Comparison of ENCODE assay signal across 6 worm cellular contexts in the genomic region with DNA sequence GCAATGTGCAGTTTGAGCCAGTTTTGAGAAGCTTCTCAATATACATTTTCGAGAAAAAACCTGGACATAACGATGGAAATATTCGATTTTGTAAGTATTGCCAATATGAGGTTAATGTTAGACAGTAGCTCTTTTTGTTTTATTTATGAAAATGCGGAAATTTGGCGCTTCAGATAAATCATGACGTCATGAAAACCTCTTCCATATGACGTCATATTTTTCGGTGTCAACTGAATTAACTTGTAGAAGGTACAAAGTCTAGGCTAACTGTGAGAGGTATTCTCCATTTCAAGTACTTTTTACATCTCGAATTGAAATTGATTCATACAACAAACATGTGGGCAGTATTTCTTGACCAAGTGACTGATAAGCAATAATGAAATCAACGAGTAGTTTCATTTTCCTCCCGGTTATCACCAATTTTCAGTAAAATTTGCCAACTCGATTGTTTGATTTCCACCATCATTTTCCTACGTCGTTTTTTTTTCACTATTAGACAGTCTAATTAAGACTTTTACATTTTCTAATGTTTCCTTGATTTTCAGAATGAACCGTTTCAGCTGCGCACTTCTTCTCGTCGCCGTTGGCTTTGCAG.
TF ChIP-seq lines count a peak whose summit lies in the region.

A gene (plus strand): TSS at position 546 of the 595 bp plus-strand sequence.

TF ChIP-seq in whole organism, L1 larva, 84 proteins besides CTCF, POLR2A, EP300 and RAD21 (continues in another document):
- TF ChIP-seq mab-9 (GFP tag; IDR thresholded peaks at IDR 0.05; lab: Robert Waterston, UW): no peak
- no peak for TF ChIP-seq unc-62 (GFP tag; optimal IDR thresholded peaks at IDR 0.05; lab: Kevin White, UChicago)
- no peak for TF ChIP-seq lin-14 (GFP tag; optimal IDR thresholded peaks at IDR 0.05; lab: Kevin White, UChicago)
- no peak for TF ChIP-seq pag-3 (tag; optimal IDR thresholded peaks at IDR 0.05; lab: Kevin White, UChicago; ENCODE audit: borderline replicate concordance, insufficient read depth)
- peak in 1 of 2 experiments; percentile 5 for TF ChIP-seq lin-35 (GFP tag; optimal IDR thresholded peaks at IDR 0.05; lab: Kevin White, UChicago)
- no peak for TF ChIP-seq C34B4.2 (tag; optimal IDR thresholded peaks at IDR 0.05; lab: Kevin White, UChicago)
- TF ChIP-seq elt-2 (tag; optimal IDR thresholded peaks at IDR 0.05; lab: Kevin White, UChicago): peak; percentile 30
- TF ChIP-seq efl-1 (optimal IDR thresholded peaks at IDR 0.05; lab: Kevin White, UChicago): no peak
- TF ChIP-seq efl-1 (GFP tag; optimal IDR thresholded peaks at IDR 0.05 in 1 of 2; lab: Kevin White, UChicago): peak in 1 of 2 experiments; percentile 14
- no peak for TF ChIP-seq ceh-82 (tag; optimal IDR thresholded peaks at IDR 0.05; lab: Kevin White, UChicago)
- TF ChIP-seq nhr-71 (tag; optimal IDR thresholded peaks at IDR 0.05; lab: Kevin White, UChicago): no peak
- no peak for TF ChIP-seq unc-30 (tag; optimal IDR thresholded peaks at IDR 0.05; lab: Kevin White, UChicago)
- no peak for TF ChIP-seq nhr-90 (tag; optimal IDR thresholded peaks at IDR 0.05; lab: Kevin White, UChicago; ENCODE audit: poor library complexity)
- TF ChIP-seq pax-3 (tag; optimal IDR thresholded peaks at IDR 0.05; lab: Kevin White, UChicago): no peak

TF ChIP-seq in whole organism, L2 larva, 48 proteins besides CTCF, POLR2A, EP300 and RAD21:
- TF ChIP-seq fos-1 (tag; optimal IDR thresholded peaks at IDR 0.05; lab: Kevin White, UChicago) (peak; percentile 87), unc-39 (tag; optimal IDR thresholded peaks at IDR 0.05; lab: Kevin White, UChicago) (no peak)

TF ChIP-seq in whole organism, L3 larva, 47 proteins besides CTCF, POLR2A, EP300 and RAD21:
- TF ChIP-seq ZK546.5 (tag; optimal IDR thresholded peaks at IDR 0.05; lab: Kevin White, UChicago) (no peak), pha-4 (tag; optimal IDR thresholded peaks at IDR 0.05; lab: Kevin White, UChicago) (peak; percentile 19), pqm-1 (tag; optimal IDR thresholded peaks at IDR 0.05; lab: Kevin White, UChicago) (peak; percentile 75), nhr-43 (tag; optimal IDR thresholded peaks at IDR 0.05; lab: Kevin White, UChicago; ENCODE audit: poor library complexity, severe bottlenecking) (no peak), ztf-4 (tag; optimal IDR thresholded peaks at IDR 0.05; lab: Kevin White, UChicago) (no peak), nhr-77 (tag; optimal IDR thresholded peaks at IDR 0.05; lab: Kevin White, UChicago) (no peak), ceh-9 (tag; optimal IDR thresholded peaks at IDR 0.05; lab: Kevin White, UChicago) (no peak), jun-1 (tag; optimal IDR thresholded peaks at IDR 0.05; lab: Kevin White, UChicago) (no peak), fkh-10 (GFP tag; optimal IDR thresholded peaks at IDR 0.05; lab: Kevin White, UChicago) (no peak), ztf-11 (tag; optimal IDR thresholded peaks at IDR 0.05; lab: Kevin White, UChicago) (no peak), lin-39 (tag; optimal IDR thresholded peaks at IDR 0.05; lab: Kevin White, UChicago) (no peak), elt-2 (tag; optimal IDR thresholded peaks at IDR 0.05; lab: Kevin White, UChicago) (peak; percentile 69), hmg-11 (tag; optimal IDR thresholded peaks at IDR 0.05; lab: Kevin White, UChicago) (no peak), ceh-82 (tag; optimal IDR thresholded peaks at IDR 0.05; lab: Kevin White, UChicago) (no peak), elt-3 (tag; optimal IDR thresholded peaks at IDR 0.05; lab: Kevin White, UChicago) (no peak)

TF ChIP-seq in whole organism, L4 larva, 104 proteins besides CTCF, POLR2A, EP300 and RAD21:
- TF ChIP-seq unc-62 (GFP tag; optimal IDR thresholded peaks at IDR 0.05 in 1 of 2; lab: Kevin White, UChicago) (peak in 1 of 2 experiments; percentile 66), unc-62 (tag; optimal IDR thresholded peaks at IDR 0.05; lab: Kevin White, UChicago) (no peak), dmd-6 (GFP tag; IDR thresholded peaks at IDR 0.05; lab: Robert Waterston, UW) (peak; percentile 28; the same call in 1 of the 2 replicates), ceh-28 (tag; optimal IDR thresholded peaks at IDR 0.05; lab: Kevin White, UChicago) (no peak), set-16 (GFP tag; IDR thresholded peaks at IDR 0.05; lab: Robert Waterston, UW) (no peak), hlh-11 (tag; optimal IDR thresholded peaks at IDR 0.05; lab: Kevin White, UChicago) (peak; percentile 47), mes-2 (tag; optimal IDR thresholded peaks at IDR 0.05; lab: Kevin White, UChicago; ENCODE audit: poor library complexity, severe bottlenecking) (no peak), Y75B8A.6 (GFP tag; IDR thresholded peaks at IDR 0.05; lab: Robert Waterston, UW) (no peak), daf-16 (GFP tag; optimal IDR thresholded peaks at IDR 0.05; lab: Kevin White, UChicago) (no peak), daf-16 (tag; optimal IDR thresholded peaks at IDR 0.05; lab: Kevin White, UChicago) (peak; percentile 33), dve-1 (tag; optimal IDR thresholded peaks at IDR 0.05; lab: Kevin White, UChicago; ENCODE audit: insufficient read depth) (peak; percentile 31), duxl-1 (tag; optimal IDR thresholded peaks at IDR 0.05; lab: Kevin White, UChicago; ENCODE audit: poor library complexity) (no peak), nhr-237 (tag; optimal IDR thresholded peaks at IDR 0.05; lab: Kevin White, UChicago) (no peak), pqm-1 (tag; optimal IDR thresholded peaks at IDR 0.05; lab: Kevin White, UChicago) (peak; percentile 91), nhr-28 (tag; optimal IDR thresholded peaks at IDR 0.05; lab: Kevin White, UChicago) (peak; percentile 54), ztf-7 (tag; optimal IDR thresholded peaks at IDR 0.05; lab: Kevin White, UChicago) (no peak), F10B5.3 (tag; optimal IDR thresholded peaks at IDR 0.05; lab: Kevin White, UChicago) (no peak), ctbp-1 (GFP tag; IDR thresholded peaks at IDR 0.05; lab: Robert Waterston, UW) (no peak)

TF ChIP-seq in whole organism, mixed stage, embryonic, 35 proteins besides CTCF, POLR2A, EP300 and RAD21:
- TF ChIP-seq unc-62 (GFP tag; optimal IDR thresholded peaks at IDR 0.05; lab: Kevin White, UChicago) (no peak), zip-8 (tag; optimal IDR thresholded peaks at IDR 0.05; lab: Kevin White, UChicago) (peak; percentile 98)

TF ChIP-seq in whole organism, young adult, 124 proteins besides CTCF, POLR2A, EP300 and RAD21:
- TF ChIP-seq ztf-6 (GFP tag; IDR thresholded peaks at IDR 0.05; lab: Robert Waterston, UW) (no peak), C06A6.2 (GFP tag; conservative IDR thresholded peaks at IDR 0.05; lab: Robert Waterston, UW) (no peak), atf-7 (tag; optimal IDR thresholded peaks at IDR 0.05; lab: Kevin White, UChicago) (peak; percentile 42), madf-3 (GFP tag; IDR thresholded peaks at IDR 0.05; lab: Robert Waterston, UW) (no peak), gei-17 (GFP tag; optimal IDR thresholded peaks at IDR 0.05; lab: Kevin White, UChicago) (no peak), nhr-80 (tag; optimal IDR thresholded peaks at IDR 0.05; lab: Kevin White, UChicago) (peak; percentile 65), tbx-9 (tag; optimal IDR thresholded peaks at IDR 0.05; lab: Kevin White, UChicago; ENCODE audit: borderline replicate concordance) (no peak), F49E8.2 (tag; optimal IDR thresholded peaks at IDR 0.05; lab: Kevin White, UChicago; ENCODE audit: insufficient read depth) (no peak)
